Worm (Caenorhabditis elegans) whole organism, L2 larva: ENCODE data around the gene unc-26.

Experiments
- C34F6.9 ChIP-seq: fragments of 150-350 bp; optimal IDR thresholded peaks from 2 replicates; lab custom pipeline; 2014; ENCODE audit warnings: missing biosample characterization, missing genetic modification characterization
- ZK546.5 ChIP-seq: sonication (generic microtip); optimal IDR thresholded peaks from 2 replicates; lab custom pipeline; 2017; ENCODE audit warnings: missing biosample characterization, missing genetic modification characterization
- aly-2 ChIP-seq: fragments of 150-350 bp; optimal IDR thresholded peaks from 2 replicates; lab custom pipeline; 2014; ENCODE audit warnings: missing biosample characterization, missing genetic modification characterization
- blmp-1 ChIP-seq: sonication (generic microtip); optimal IDR thresholded peaks from 2 replicates; lab custom pipeline; 2017; ENCODE audit warnings: missing genetic modification characterization, mild to moderate bottlenecking, missing compliant biosample characterization, antibody characterized with exemption, moderate library complexity; ENCODE audit not compliant: insufficient read depth
- ceh-82 ChIP-seq: fragments of 150-350 bp; optimal IDR thresholded peaks from 2 replicates; lab custom pipeline; 2014; ENCODE audit warnings: missing biosample characterization, missing genetic modification characterization
- egl-27 ChIP-seq: sonication (generic microtip); optimal IDR thresholded peaks from 3 replicates; lab custom pipeline; 2017; ENCODE audit warnings: missing biosample characterization, missing genetic modification reagents, missing genetic modification characterization
- nhr-10 ChIP-seq: sonication (generic microtip); optimal IDR thresholded peaks from 2 replicates; lab custom pipeline; 2017; ENCODE audit warnings: missing biosample characterization, missing genetic modification characterization
- nhr-12 ChIP-seq: fragments of 150-350 bp; optimal IDR thresholded peaks from 2 replicates; lab custom pipeline; 2014; ENCODE audit warnings: missing biosample characterization, missing genetic modification characterization
- nhr-21 ChIP-seq: fragments of 150-350 bp; optimal IDR thresholded peaks from 2 replicates; lab custom pipeline; 2014; ENCODE audit warnings: missing biosample characterization, missing genetic modification characterization
- nhr-237 ChIP-seq: fragments of 150-350 bp; optimal IDR thresholded peaks from 2 replicates; lab custom pipeline; 2014; ENCODE audit warnings: missing biosample characterization, missing genetic modification characterization
- sma-3 ChIP-seq: sonication (generic microtip); optimal IDR thresholded peaks from 2 replicates; lab custom pipeline; 2016; ENCODE audit warnings: missing genetic modification reagents, missing genetic modification characterization, missing compliant biosample characterization
- unc-39 ChIP-seq: fragments of 150-350 bp; optimal IDR thresholded peaks from 2 replicates; lab custom pipeline; 2014; ENCODE audit warnings: missing biosample characterization, missing genetic modification characterization
- zag-1 ChIP-seq: fragments of 150-350 bp; optimal IDR thresholded peaks from 2 replicates; lab custom pipeline; 2014; ENCODE audit warnings: missing biosample characterization, missing genetic modification characterization

DNA sequence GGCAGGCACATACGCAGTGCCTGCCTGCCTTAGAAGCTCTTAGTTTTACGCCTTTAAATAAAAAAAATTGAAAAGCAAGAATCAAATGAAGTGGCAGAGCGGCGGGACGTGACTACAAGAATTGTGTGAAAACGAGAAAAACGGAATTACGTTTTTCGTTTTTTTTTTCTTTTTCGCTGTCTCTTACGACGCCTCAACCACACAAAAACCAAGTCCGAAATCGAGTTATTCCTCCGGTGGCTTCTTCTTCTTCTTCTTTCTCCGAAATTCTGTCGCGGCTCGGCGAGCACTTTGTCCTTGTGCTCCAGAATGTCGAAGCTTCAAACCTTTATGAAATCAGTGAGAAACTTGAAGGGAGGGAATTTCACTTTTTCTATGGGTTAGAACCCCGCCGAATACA is 51.7 kb downstream of the unc-26 start:
- TF ChIP-seq blmp-1 (tag; lab: Kevin White, UChicago) (no peak), aly-2 (tag; lab: Kevin White, UChicago) (no peak), sma-3 (no peak), nhr-10 (no peak), C34F6.9 (no peak), nhr-12 (no peak), nhr-237 (tag; lab: Kevin White, UChicago) (no peak), unc-39 (tag; lab: Kevin White, UChicago) (no peak), egl-27 (tag; lab: Kevin White, UChicago) (no peak), ceh-82 (tag; lab: Kevin White, UChicago) (no peak), zag-1 (tag; lab: Kevin White, UChicago) (no peak), nhr-21 (tag; lab: Kevin White, UChicago) (no peak), ZK546.5 (no peak)
